Worm (Caenorhabditis elegans): ENCODE data around the gene K06H7.2.
A peak's percentile ranks its signal among the peaks of the same experiment; 100 is the strongest.

DNA sequence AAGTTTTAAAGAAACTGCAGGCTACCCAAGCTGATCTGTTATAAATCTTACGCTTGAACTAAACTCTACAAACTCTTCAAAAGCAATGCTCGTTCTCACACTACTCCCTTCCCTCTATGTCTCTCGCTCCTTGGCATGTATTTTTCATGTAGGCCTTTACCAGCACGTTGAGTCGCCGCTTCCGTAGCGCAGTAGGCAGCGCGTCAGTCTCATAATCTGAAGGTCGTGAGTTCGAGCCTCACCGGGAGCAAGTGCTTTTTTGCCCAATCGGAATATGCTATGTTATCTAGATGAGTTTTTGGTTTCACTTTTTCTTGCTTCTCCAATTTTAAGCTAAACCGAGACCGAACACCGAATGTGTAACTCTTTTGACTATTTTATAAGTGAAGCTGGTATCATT is 13.1 kb downstream of the K06H7.2 start:
- TF ChIP-seq ceh-36 (tag; optimal IDR thresholded peaks at IDR 0.05), result peak; percentile 75
- peak; percentile 67 for TF ChIP-seq tbx-37 (GFP tag; conservative IDR thresholded peaks at IDR 0.05)
- peak; percentile 86 for TF ChIP-seq flt-1 (GFP tag; IDR thresholded peaks at IDR 0.05)
- TF ChIP-seq ets-7 (tag; optimal IDR thresholded peaks at IDR 0.05), result peak; percentile 50
- TF ChIP-seq ama-1 (optimal IDR thresholded peaks at IDR 0.05), result no peak
- peak; percentile 77 for TF ChIP-seq tbx-11 (GFP tag; IDR thresholded peaks at IDR 0.05)
- peak; percentile 88 for TF ChIP-seq scrt-1 (GFP tag; IDR thresholded peaks at IDR 0.05)
- TF ChIP-seq ceh-13 (GFP tag; optimal IDR thresholded peaks at IDR 0.05), result peak; percentile 64
- peak; percentile 80 for TF ChIP-seq F13C5.2 (tag; optimal IDR thresholded peaks at IDR 0.05)
- TF ChIP-seq hmbx-1 (tag; optimal IDR thresholded peaks at IDR 0.05), result peak; percentile 27
- peak; percentile 92 for TF ChIP-seq hmg-4 (GFP tag; optimal IDR thresholded peaks at IDR 0.05)
- peak; percentile 51 for TF ChIP-seq tra-4 (tag; optimal IDR thresholded peaks at IDR 0.05)
